Worm (Caenorhabditis elegans) whole organism, L4 larva: ENCODE measurements around the gene M01H9.5.
A peak's percentile ranks its signal among the peaks of the same experiment; 100 is the strongest.

Experiments
- F10B5.3 ChIP-seq: sonication (generic microtip); optimal IDR thresholded peaks from 2 replicates; lab custom pipeline; 2016; ENCODE audit warnings: mild to moderate bottlenecking, missing genetic modification characterization, missing compliant biosample characterization
- F44E2.7 ChIP-seq: fragments of 200-800 bp; sonication (Bioruptor generic); IDR thresholded peaks from 2 replicates; pipeline ENCODE4 v2.1.2; 2022; ENCODE audit warnings: missing genetic modification characterization, missing compliant biosample characterization
- F49E8.2 ChIP-seq: sonication (generic microtip); optimal IDR thresholded peaks from 2 replicates; lab custom pipeline; 2016; ENCODE audit warnings: missing compliant biosample characterization, mild to moderate bottlenecking, missing genetic modification characterization, borderline replicate concordance
- T20F7.1 ChIP-seq: fragments of 200-800 bp; sonication (Bioruptor generic); optimal IDR thresholded peaks from 2 replicates; lab custom pipeline; 2018; ENCODE audit warnings: mild to moderate bottlenecking, missing genetic modification characterization, missing compliant biosample characterization
- T26A8.4 ChIP-seq: fragments of 200-800 bp; sonication (Bioruptor generic); IDR thresholded peaks from 2 replicates; pipeline ENCODE4 v1.3.6; 2022; ENCODE audit warnings: missing genetic modification characterization, missing compliant biosample characterization
- ZK337.2 ChIP-seq: fragments of 200-800 bp; sonication (Bioruptor generic); IDR thresholded peaks from 2 replicates; pipeline ENCODE4 v1.3.6; 2022; ENCODE audit warnings: missing genetic modification reagents, missing genetic modification characterization, missing compliant biosample characterization
- ceh-20 ChIP-seq: fragments of 200-800 bp; sonication (Bioruptor generic); IDR thresholded peaks from 2 replicates; pipeline ENCODE4 v1.3.6; 2022; ENCODE audit warnings: missing genetic modification reagents, missing genetic modification characterization, missing compliant biosample characterization
- ces-1 ChIP-seq: fragments of 150-350 bp; sonication (generic microtip); optimal IDR thresholded peaks from 4 replicates; lab custom pipeline; 2014; ENCODE audit warnings: missing biosample characterization, missing genetic modification reagents, missing genetic modification characterization
- ctbp-1 ChIP-seq: fragments of 200-800 bp; sonication (Bioruptor generic); IDR thresholded peaks from 2 replicates; pipeline ENCODE4 v1.3.6; 2022; ENCODE audit warnings: missing genetic modification reagents, missing genetic modification characterization, missing compliant biosample characterization
- daf-16 ChIP-seq, 3 experiments: sonication (generic microtip); optimal IDR thresholded peaks; 2 replicates each; lab custom pipeline; 2016 to 2017; ENCODE audit warnings: missing genetic modification characterization in 3 of 3, missing genetic modification reagents in 3 of 3, mild to moderate bottlenecking in 2 of 3, missing compliant biosample characterization in 2 of 3, missing biosample characterization in 1 of 3, moderate library complexity in 1 of 3
- dmd-6 ChIP-seq: fragments of 200-800 bp; sonication (Bioruptor generic); IDR thresholded peaks from 2 replicates; pipeline ENCODE4 v1.3.6; 2022; ENCODE audit warnings: missing genetic modification reagents, missing genetic modification characterization, missing compliant biosample characterization
- dmd-8 ChIP-seq: fragments of 200-800 bp; sonication (Bioruptor generic); IDR thresholded peaks from 2 replicates; pipeline ENCODE4 v1.3.6; 2022; ENCODE audit warnings: missing genetic modification characterization, missing compliant biosample characterization
- dmd-9 ChIP-seq: fragments of 200-800 bp; sonication (Bioruptor generic); IDR thresholded peaks from 2 replicates; pipeline ENCODE4 v1.3.6; 2022; ENCODE audit warnings: missing genetic modification reagents, missing genetic modification characterization, missing compliant biosample characterization
- dpl-1 ChIP-seq: fragments of 150-350 bp; optimal IDR thresholded peaks from 2 replicates; lab custom pipeline; 2014; ENCODE audit warnings: missing biosample characterization, missing genetic modification reagents, missing genetic modification characterization
- duxl-1 ChIP-seq: sonication (generic microtip); optimal IDR thresholded peaks from 2 replicates; lab custom pipeline; 2016; ENCODE audit warnings: mild to moderate bottlenecking, missing genetic modification characterization, moderate library complexity, missing compliant biosample characterization; ENCODE audit not compliant: poor library complexity
- gei-8 ChIP-seq: fragments of 200-800 bp; sonication (Bioruptor generic); optimal IDR thresholded peaks from 2 replicates; lab custom pipeline; 2018; ENCODE audit warnings: mild to moderate bottlenecking, missing genetic modification characterization, missing compliant biosample characterization
- hlh-30 ChIP-seq: sonication (generic microtip); optimal IDR thresholded peaks from 2 replicates; lab custom pipeline; 2017; ENCODE audit warnings: antibody characterized with exemption, mild to moderate bottlenecking, missing genetic modification characterization, missing compliant biosample characterization; ENCODE audit not compliant: insufficient read depth
- hmg-1.1 ChIP-seq: fragments of 200-800 bp; sonication (Bioruptor generic); IDR thresholded peaks from 2 replicates; pipeline ENCODE4 v1.3.6; 2022; ENCODE audit warnings: missing genetic modification reagents, missing genetic modification characterization, missing compliant biosample characterization
- jun-1 ChIP-seq: fragments of 150-350 bp; optimal IDR thresholded peaks from 2 replicates; lab custom pipeline; 2014; ENCODE audit warnings: missing biosample characterization, missing genetic modification reagents, missing genetic modification characterization
- lim-7 ChIP-seq: fragments of 200-800 bp; sonication (Bioruptor generic); IDR thresholded peaks from 2 replicates; pipeline ENCODE4 v1.3.6; 2022; ENCODE audit warnings: missing genetic modification characterization, missing compliant biosample characterization
- lin-13 ChIP-seq: fragments of 150-350 bp; optimal IDR thresholded peaks from 2 replicates; lab custom pipeline; 2014; ENCODE audit warnings: missing biosample characterization, missing genetic modification reagents, missing genetic modification characterization
- lin-15B ChIP-seq: fragments of 150-350 bp; sonication (generic microtip); optimal IDR thresholded peaks from 3 replicates; lab custom pipeline; 2014; ENCODE audit warnings: missing biosample characterization, missing genetic modification characterization
- lin-38 ChIP-seq: fragments of 200-800 bp; sonication (Bioruptor generic); IDR thresholded peaks from 2 replicates; pipeline ENCODE4 v1.3.6; 2022; ENCODE audit warnings: missing genetic modification reagents, missing genetic modification characterization, missing compliant biosample characterization
- lin-39 ChIP-seq: fragments of 150-350 bp; optimal IDR thresholded peaks from 2 replicates; lab custom pipeline; 2014; ENCODE audit warnings: missing biosample characterization, missing genetic modification reagents, missing genetic modification characterization
- madf-5 ChIP-seq, 2 experiments: fragments of 200-800 bp; sonication (Bioruptor generic); IDR thresholded peaks; 2 replicates each; pipeline ENCODE4 v1.3.6; 2022; ENCODE audit warnings: missing compliant biosample characterization in 2 of 2, missing genetic modification characterization in 2 of 2
- mep-1 ChIP-seq: fragments of 150-350 bp; sonication (generic microtip); optimal IDR thresholded peaks from 3 replicates; lab custom pipeline; 2014; ENCODE audit warnings: missing biosample characterization, missing genetic modification characterization
- mes-2 ChIP-seq: sonication (generic microtip); optimal IDR thresholded peaks from 2 replicates; lab custom pipeline; 2016; ENCODE audit warnings: missing genotype, mild to moderate bottlenecking, missing genetic modification characterization, missing compliant biosample characterization; ENCODE audit not compliant: poor library complexity, severe bottlenecking
- mxl-2 ChIP-seq: fragments of 200-800 bp; sonication (Bioruptor generic); conservative IDR thresholded peaks from 2 replicates; pipeline ENCODE4 v1.3.6; 2022; ENCODE audit warnings: missing genetic modification reagents, missing genetic modification characterization, missing compliant biosample characterization
- nhr-102 ChIP-seq: sonication (generic microtip); optimal IDR thresholded peaks from 2 replicates; lab custom pipeline; 2016; ENCODE audit warnings: mild to moderate bottlenecking, missing genetic modification characterization, moderate library complexity, missing compliant biosample characterization
- nhr-11 ChIP-seq: fragments of 150-350 bp; optimal IDR thresholded peaks from 2 replicates; lab custom pipeline; 2014; ENCODE audit warnings: missing biosample characterization, missing genetic modification characterization
- nhr-25 ChIP-seq: sonication (generic microtip); optimal IDR thresholded peaks from 2 replicates; lab custom pipeline; 2017; ENCODE audit warnings: missing genetic modification characterization, mild to moderate bottlenecking, missing compliant biosample characterization, antibody characterized with exemption, moderate library complexity, borderline replicate concordance; ENCODE audit not compliant: insufficient read depth
- nhr-28 ChIP-seq: fragments of 150-350 bp; optimal IDR thresholded peaks from 2 replicates; lab custom pipeline; 2014; ENCODE audit warnings: missing biosample characterization, missing genetic modification characterization
- nhr-48 ChIP-seq: sonication (generic microtip); optimal IDR thresholded peaks from 2 replicates; lab custom pipeline; 2016; ENCODE audit warnings: mild to moderate bottlenecking, missing genetic modification characterization, missing compliant biosample characterization
- nhr-77 ChIP-seq: fragments of 150-350 bp; optimal IDR thresholded peaks from 2 replicates; lab custom pipeline; 2014; ENCODE audit warnings: missing biosample characterization, missing genetic modification characterization
- pqm-1 ChIP-seq: sonication (generic microtip); optimal IDR thresholded peaks from 2 replicates; lab custom pipeline; 2017; ENCODE audit warnings: missing biosample characterization, missing genetic modification characterization
- saeg-2 ChIP-seq: fragments of 200-800 bp; sonication (Bioruptor generic); IDR thresholded peaks from 2 replicates; pipeline ENCODE4 v1.3.6; 2022; ENCODE audit warnings: missing genetic modification reagents, missing genetic modification characterization, missing compliant biosample characterization
- sdz-12 ChIP-seq: fragments of 200-800 bp; sonication (Bioruptor generic); optimal IDR thresholded peaks from 2 replicates; lab custom pipeline; 2018; ENCODE audit warnings: mild to moderate bottlenecking, missing genetic modification characterization, missing compliant biosample characterization
- set-16 ChIP-seq: fragments of 200-800 bp; sonication (Bioruptor generic); IDR thresholded peaks from 2 replicates; pipeline ENCODE4 v1.3.6; 2022; ENCODE audit warnings: missing genetic modification reagents, missing genetic modification characterization, missing compliant biosample characterization
- skn-1 ChIP-seq: fragments of 150-350 bp; optimal IDR thresholded peaks from 2 replicates; lab custom pipeline; 2014; ENCODE audit warnings: missing biosample characterization, missing genetic modification characterization
- snpc-1.2 ChIP-seq: fragments of 200-800 bp; sonication (Bioruptor generic); IDR thresholded peaks from 2 replicates; pipeline ENCODE4 v1.3.6; 2022; ENCODE audit warnings: missing genetic modification reagents, missing genetic modification characterization, missing compliant biosample characterization
- snpc-4 ChIP-seq: fragments of 150-350 bp; optimal IDR thresholded peaks from 2 replicates; lab custom pipeline; 2014; ENCODE audit warnings: missing biosample characterization, missing genetic modification characterization
- spr-3 ChIP-seq: fragments of 200-800 bp; sonication (Bioruptor generic); optimal IDR thresholded peaks from 2 replicates; lab custom pipeline; 2018; ENCODE audit warnings: mild to moderate bottlenecking, missing genetic modification characterization, missing compliant biosample characterization
- tag-97 ChIP-seq: fragments of 200-800 bp; sonication (Bioruptor generic); IDR thresholded peaks from 2 replicates; pipeline ENCODE4 v1.3.6; 2022; ENCODE audit warnings: missing genetic modification characterization, missing compliant biosample characterization
- unc-62 ChIP-seq, 3 experiments: fragments of 150-350 bp in 1 of 3; sonication (generic microtip); optimal IDR thresholded peaks in 2 of 3; peaks in 1 of 3; 1 replicate in 1 of 3; 2 replicates in 2 of 3; lab custom pipeline; 2014 to 2017; ENCODE audit warnings: missing biosample characterization in 3 of 3, missing genetic modification characterization in 3 of 3, missing genetic modification reagents in 3 of 3, missing genotype in 1 of 3
- zag-1 ChIP-seq: fragments of 150-350 bp; optimal IDR thresholded peaks from 2 replicates; lab custom pipeline; 2014; ENCODE audit warnings: missing biosample characterization, missing genetic modification characterization
- zfp-2 ChIP-seq: sonication (generic microtip); optimal IDR thresholded peaks from 2 replicates; lab custom pipeline; 2016; ENCODE audit warnings: mild to moderate bottlenecking, missing genetic modification characterization, missing compliant biosample characterization
- zfp-3 ChIP-seq: fragments of 200-800 bp; sonication (Bioruptor generic); conservative IDR thresholded peaks from 2 replicates; pipeline ENCODE4 v1.3.6; 2022; ENCODE audit warnings: missing genetic modification reagents, missing genetic modification characterization, missing compliant biosample characterization
- zip-2 ChIP-seq: fragments of 150-350 bp; optimal IDR thresholded peaks from 2 replicates; lab custom pipeline; 2014; ENCODE audit warnings: missing biosample characterization, missing genetic modification characterization
- ztf-7 ChIP-seq: fragments of 150-350 bp; optimal IDR thresholded peaks from 2 replicates; lab custom pipeline; 2014; ENCODE audit warnings: missing biosample characterization, missing genetic modification characterization

The M01H9.5 gene

ce11 chrIV:4513269-4513819 lies 48.1 kb downstream of the M01H9.5 start, which contains the start of gene sar-1:
Gene sar-1, minus strand, starts transcription at chrIV:4513319.
- no peak for TF ChIP-seq set-16
- peak; percentile 36 for TF ChIP-seq F49E8.2
- TF ChIP-seq nhr-48 = peak; percentile 76
- no peak for TF ChIP-seq dmd-9 (GFP tag; lab: Robert Waterston, UW)
- TF ChIP-seq dmd-8 (GFP tag; lab: Robert Waterston, UW) = no peak
- TF ChIP-seq saeg-2 (GFP tag; lab: Robert Waterston, UW) = 0 out of 2 replicates have a peak, but pooled peaks have one; percentile 12
- TF ChIP-seq ztf-7 (tag; lab: Kevin White, UChicago) = peak; percentile 66
- peak; percentile 46 for TF ChIP-seq jun-1 (tag; lab: Kevin White, UChicago)
- no peak for TF ChIP-seq zag-1 (tag; lab: Kevin White, UChicago)
- peak; percentile 86 for TF ChIP-seq nhr-28 (tag; lab: Kevin White, UChicago)
- no peak for TF ChIP-seq gei-8 (GFP tag; lab: Kevin White, UChicago)
- peak; percentile 73 for TF ChIP-seq dmd-6 (GFP tag; lab: Robert Waterston, UW)
- peak; percentile 83 for TF ChIP-seq mep-1 (tag; lab: Kevin White, UChicago)
- TF ChIP-seq dpl-1 = peak; percentile 77
- no peak for TF ChIP-seq ces-1 (GFP tag; lab: Kevin White, UChicago)
- TF ChIP-seq nhr-77 (tag; lab: Kevin White, UChicago) = peak; percentile 75
- peak; percentile 4 for TF ChIP-seq zfp-2 (tag; lab: Kevin White, UChicago)
- peak; percentile 62; the same call in 1 of the 2 replicates for TF ChIP-seq snpc-1.2 (GFP tag; lab: Robert Waterston, UW)
- TF ChIP-seq hlh-30 (tag; lab: Kevin White, UChicago) = peak; percentile 69
- TF ChIP-seq ZK337.2 = no peak
- peak; percentile 47; the same call in 1 of the 2 replicates for TF ChIP-seq ceh-20 (GFP tag; lab: Robert Waterston, UW)
- peak; percentile 85 for TF ChIP-seq T26A8.4 (GFP tag; lab: Robert Waterston, UW)
- peak; percentile 34 for TF ChIP-seq pqm-1 (tag; lab: Kevin White, UChicago)
- TF ChIP-seq duxl-1 = peak; percentile 71
- peak; percentile 83 for TF ChIP-seq lin-38
- peak; percentile 64 for TF ChIP-seq spr-3 (GFP tag; lab: Kevin White, UChicago)
- no peak for TF ChIP-seq skn-1
- no peak for TF ChIP-seq T20F7.1 (GFP tag; lab: Kevin White, UChicago)
- peak; percentile 14 for TF ChIP-seq zip-2 (tag; lab: Kevin White, UChicago)
- TF ChIP-seq sdz-12 (GFP tag; lab: Kevin White, UChicago) = no peak
- no peak for TF ChIP-seq mxl-2 (GFP tag; lab: Robert Waterston, UW)
- no peak for TF ChIP-seq nhr-25
- peak; percentile 83 for TF ChIP-seq lin-13 (GFP tag; lab: Kevin White, UChicago)
- TF ChIP-seq unc-62 (GFP tag; optimal IDR thresholded peaks at IDR 0.05 in 1 of 2; lab: Kevin White, UChicago) = no peak
- TF ChIP-seq unc-62 (tag; optimal IDR thresholded peaks at IDR 0.05; lab: Kevin White, UChicago) = no peak
- peak; percentile 78 for TF ChIP-seq hmg-1.1 (GFP tag; lab: Robert Waterston, UW)
- no peak for TF ChIP-seq lim-7 (GFP tag; lab: Robert Waterston, UW)
- peak; percentile 89 for TF ChIP-seq nhr-11 (tag; lab: Kevin White, UChicago)
- no peak for TF ChIP-seq tag-97
- peak in 1 of 2 experiments; percentile 49 for TF ChIP-seq daf-16 (GFP tag; optimal IDR thresholded peaks at IDR 0.05; lab: Kevin White, UChicago)
- TF ChIP-seq daf-16 (tag; optimal IDR thresholded peaks at IDR 0.05; lab: Kevin White, UChicago) = no peak
- no peak for TF ChIP-seq lin-15B
- TF ChIP-seq mes-2 = peak; percentile 75
- peak; percentile 67 for TF ChIP-seq F10B5.3 (tag; lab: Kevin White, UChicago)
- no peak for TF ChIP-seq lin-39 (tag; lab: Kevin White, UChicago)
- TF ChIP-seq zfp-3 (GFP tag; lab: Robert Waterston, UW) = peak; percentile 68; the same call in 1 of the 2 replicates
- TF ChIP-seq madf-5 (GFP tag; IDR thresholded peaks at IDR 0.05; lab: Robert Waterston, UW) = no peak
- peak; percentile 85 for TF ChIP-seq nhr-102 (tag; lab: Kevin White, UChicago)
- TF ChIP-seq snpc-4 = no peak
- no peak for TF ChIP-seq F44E2.7 (GFP tag; lab: Robert Waterston, UW)
- TF ChIP-seq ctbp-1 (GFP tag; lab: Robert Waterston, UW) = peak; percentile 45; the same call in 1 of the 2 replicates
